Fruit fly (Drosophila melanogaster): ENCODE data around the gene CG13008.

DNA sequence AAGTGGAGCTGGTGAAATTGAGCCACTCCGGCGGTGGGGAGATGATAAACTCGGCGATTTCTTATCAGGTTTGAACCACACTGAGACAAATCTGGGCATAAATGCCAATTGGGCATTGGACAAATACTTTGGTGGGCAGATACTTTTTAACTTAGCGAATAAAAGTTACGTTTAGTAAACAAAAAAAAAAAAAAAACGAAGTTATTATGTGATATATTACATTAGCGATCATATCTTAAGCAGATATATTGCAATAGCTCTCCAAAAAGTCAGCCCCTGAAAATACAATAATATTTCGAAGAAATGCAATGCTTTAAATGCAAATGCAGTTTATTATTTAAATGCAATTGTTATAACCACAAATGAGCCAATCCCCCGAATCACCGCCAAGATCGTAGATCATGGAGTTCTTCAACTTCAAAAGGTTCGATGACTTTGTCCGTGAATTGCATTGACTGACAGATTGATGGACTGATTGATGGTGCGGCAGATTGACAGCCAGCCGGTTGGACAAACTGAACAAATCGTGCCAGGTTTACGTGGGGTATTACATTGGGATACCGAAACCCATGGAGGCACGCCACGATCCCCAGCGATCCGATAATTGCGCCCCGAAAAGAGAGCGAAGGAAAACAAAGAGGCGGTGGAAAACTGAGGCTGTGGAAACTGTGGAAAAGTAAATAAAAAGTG is 13.1 kb upstream of the CG13008 start:
- TF ChIP-seq Dll (optimal IDR thresholded peaks at IDR 0.05), result no peak
- no peak for TF ChIP-seq pan (optimal IDR thresholded peaks at IDR 0.05)
- no peak for TF ChIP-seq psq (optimal IDR thresholded peaks at IDR 0.05)
- TF ChIP-seq CG8478 (optimal IDR thresholded peaks at IDR 0.05), result no peak
- no peak for TF ChIP-seq usp (GFP tag; optimal IDR thresholded peaks at IDR 0.05)
- no peak for TF ChIP-seq EcR (GFP tag; optimal IDR thresholded peaks at IDR 0.05)

Data from whole organism.